Worm (Caenorhabditis elegans) whole organism, early embryonic: Measurements from ENCODE around the gene F44D12.10.

Experiments
- aly-1 ChIP-seq: sonication (generic microtip); optimal IDR thresholded peaks from 2 replicates; lab custom pipeline; 2016; ENCODE audit warnings: missing genetic modification characterization, missing compliant biosample characterization
- ama-1 ChIP-seq: fragments of 150-350 bp; optimal IDR thresholded peaks from 2 replicates; lab custom pipeline; 2014
- ceh-13 ChIP-seq: fragments of 200-800 bp; sonication (Bioruptor generic); optimal IDR thresholded peaks from 2 replicates; lab custom pipeline; 2018; ENCODE audit warnings: mild to moderate bottlenecking, missing genetic modification characterization, missing compliant biosample characterization
- ets-7 ChIP-seq: sonication (generic microtip); optimal IDR thresholded peaks from 2 replicates; lab custom pipeline; 2016; ENCODE audit warnings: missing genotype, missing genetic modification characterization, missing compliant biosample characterization
- flt-1 ChIP-seq: fragments of 200-800 bp; sonication (Bioruptor generic); IDR thresholded peaks from 2 replicates; pipeline ENCODE4 v1.3.6; 2022; ENCODE audit warnings: missing genetic modification characterization, missing compliant biosample characterization
- hmbx-1 ChIP-seq: sonication (generic microtip); optimal IDR thresholded peaks from 2 replicates; lab custom pipeline; 2016; ENCODE audit warnings: mild to moderate bottlenecking, missing genetic modification characterization, missing compliant biosample characterization
- hnd-1 ChIP-seq: sonication (generic microtip); optimal IDR thresholded peaks from 2 replicates; lab custom pipeline; 2016; ENCODE audit warnings: missing genetic modification characterization, missing compliant biosample characterization
- scrt-1 ChIP-seq: fragments of 200-800 bp; sonication (Bioruptor generic); IDR thresholded peaks from 2 replicates; pipeline ENCODE4 v1.3.6; 2022; ENCODE audit warnings: missing genetic modification characterization, missing compliant biosample characterization
- sea-1 ChIP-seq: fragments of 200-800 bp; sonication (Bioruptor generic); conservative IDR thresholded peaks from 2 replicates; pipeline ENCODE4 v1.3.6; 2022; ENCODE audit warnings: missing genetic modification characterization, missing compliant biosample characterization
- tra-4 ChIP-seq: sonication (generic microtip); optimal IDR thresholded peaks from 2 replicates; lab custom pipeline; 2017; ENCODE audit warnings: missing genetic modification characterization, missing compliant biosample characterization

ce11 chrIV:10059175-10059574, 22.3 kb upstream of the F44D12.10 start:
- TF ChIP-seq ceh-13 (GFP tag; lab: Kevin White, UChicago) (no peak), hnd-1 (no peak), hmbx-1 (tag; lab: Kevin White, UChicago) (no peak), ama-1 (no peak), scrt-1 (GFP tag; lab: Robert Waterston, UW) (no peak), flt-1 (no peak), tra-4 (tag; lab: Kevin White, UChicago) (no peak), sea-1 (GFP tag; lab: Robert Waterston, UW) (no peak), aly-1 (no peak), ets-7 (tag; lab: Kevin White, UChicago) (no peak)
